Worm (Caenorhabditis elegans) whole organism, L1 larva: ENCODE measurements around the gene Y45G5AM.6.

ENCODE experiments used
- C16A3.4 ChIP-seq: fragments of 150-350 bp; optimal IDR thresholded peaks from 2 replicates; lab custom pipeline; 2014; ENCODE audit warnings: missing biosample characterization, missing genetic modification characterization
- C34B4.2 ChIP-seq: sonication (generic microtip); optimal IDR thresholded peaks from 2 replicates; lab custom pipeline; 2017; ENCODE audit warnings: mild to moderate bottlenecking, missing genetic modification characterization, missing compliant biosample characterization
- Y116A8C.19 ChIP-seq: sonication (generic microtip); optimal IDR thresholded peaks from 2 replicates; lab custom pipeline; 2016; ENCODE audit warnings: missing compliant biosample characterization, missing genetic modification characterization, borderline replicate concordance
- aha-1 ChIP-seq: fragments of 150-350 bp; optimal IDR thresholded peaks from 2 replicates; lab custom pipeline; 2014; ENCODE audit warnings: missing biosample characterization, missing genetic modification characterization
- aly-2 ChIP-seq: fragments of 150-350 bp; optimal IDR thresholded peaks from 2 replicates; lab custom pipeline; 2014; ENCODE audit warnings: missing biosample characterization, missing genetic modification characterization
- ceh-63 ChIP-seq: fragments of 200-800 bp; sonication (Bioruptor generic); optimal IDR thresholded peaks from 2 replicates; lab custom pipeline; 2018; ENCODE audit warnings: mild to moderate bottlenecking, missing genetic modification characterization, missing compliant biosample characterization
- ceh-82 ChIP-seq, 3 experiments: fragments of 150-350 bp in 1 of 3; sonication (generic microtip) in 2 of 3; optimal IDR thresholded peaks; 2 replicates each; lab custom pipeline; 2014 to 2017; ENCODE audit warnings: missing biosample characterization in 3 of 3, missing genetic modification characterization in 3 of 3
- ces-1 ChIP-seq: fragments of 150-350 bp; optimal IDR thresholded peaks from 2 replicates; lab custom pipeline; 2014; ENCODE audit warnings: missing biosample characterization, missing genetic modification reagents, missing genetic modification characterization
- efl-1 ChIP-seq, 4 experiments: fragments of 150-350 bp; optimal IDR thresholded peaks in 3 of 4; peaks in 1 of 4; 1 replicate in 1 of 4; 2 replicates in 3 of 4; lab custom pipeline; 2014; ENCODE audit warnings: missing biosample characterization in 2 of 4, missing genetic modification characterization in 2 of 4, missing genetic modification reagents in 2 of 4
- egl-13 ChIP-seq: sonication (generic microtip); optimal IDR thresholded peaks from 2 replicates; lab custom pipeline; 2016; ENCODE audit warnings: missing genotype, missing genetic modification reagents, missing genetic modification characterization, missing compliant biosample characterization
- egl-27 ChIP-seq, 2 experiments: fragments of 150-350 bp in 1 of 2; sonication (generic microtip); optimal IDR thresholded peaks; 3 replicates each; lab custom pipeline; 2017 to 2018; ENCODE audit warnings: missing biosample characterization in 2 of 2, missing genetic modification characterization in 2 of 2, missing genetic modification reagents in 2 of 2
- elt-2 ChIP-seq: sonication (generic microtip); optimal IDR thresholded peaks from 2 replicates; lab custom pipeline; 2016; ENCODE audit warnings: missing genetic modification characterization, mild to moderate bottlenecking, inconsistent platforms, missing compliant biosample characterization, missing genetic modification reagents
- elt-3 ChIP-seq, 6 experiments: fragments of 150-350 bp in 1 of 6; sonication (generic microtip); optimal IDR thresholded peaks; 2 replicates each; lab custom pipeline; 2017 to 2018; ENCODE audit warnings: missing biosample characterization in 6 of 6, missing genetic modification characterization in 6 of 6, inconsistent platforms in 1 of 6
- hpl-2 ChIP-seq: fragments of 150-350 bp; optimal IDR thresholded peaks from 2 replicates; lab custom pipeline; 2014; ENCODE audit warnings: missing biosample characterization, missing genetic modification reagents, missing genetic modification characterization
- irx-1 ChIP-seq: sonication (generic microtip); optimal IDR thresholded peaks from 2 replicates; lab custom pipeline; 2016; ENCODE audit warnings: missing genetic modification characterization, missing compliant biosample characterization
- lin-13 ChIP-seq: fragments of 150-350 bp; optimal IDR thresholded peaks from 2 replicates; lab custom pipeline; 2014; ENCODE audit warnings: missing biosample characterization, missing genetic modification reagents, missing genetic modification characterization
- lin-14 ChIP-seq: fragments of 200-800 bp; sonication (Bioruptor generic); optimal IDR thresholded peaks from 2 replicates; lab custom pipeline; 2018; ENCODE audit warnings: mild to moderate bottlenecking, missing genetic modification characterization, moderate library complexity, missing compliant biosample characterization
- lin-35 ChIP-seq, 2 experiments: fragments of 150-350 bp; optimal IDR thresholded peaks; 2 replicates each; lab custom pipeline; 2014; ENCODE audit warnings: missing biosample characterization in 2 of 2, missing genetic modification characterization in 2 of 2, missing genetic modification reagents in 2 of 2
- lin-39 ChIP-seq: fragments of 150-350 bp; optimal IDR thresholded peaks from 2 replicates; lab custom pipeline; 2014; ENCODE audit warnings: missing biosample characterization, missing genetic modification reagents, missing genetic modification characterization
- lsy-2 ChIP-seq, 2 experiments: fragments of 150-350 bp; optimal IDR thresholded peaks; 2 replicates each; lab custom pipeline; 2014; ENCODE audit warnings: missing biosample characterization in 2 of 2, missing genetic modification characterization in 2 of 2
- mdl-1 ChIP-seq, 2 experiments: fragments of 150-350 bp; optimal IDR thresholded peaks; 2 replicates each; lab custom pipeline; 2014 to 2017; ENCODE audit warnings: missing biosample characterization in 2 of 2, missing genetic modification characterization in 2 of 2, inconsistent platforms in 1 of 2
- mef-2 ChIP-seq: fragments of 150-350 bp; optimal IDR thresholded peaks from 2 replicates; lab custom pipeline; 2014; ENCODE audit warnings: missing biosample characterization, missing genetic modification characterization
- nhr-12 ChIP-seq: sonication (generic microtip); optimal IDR thresholded peaks from 2 replicates; lab custom pipeline; 2017; ENCODE audit warnings: missing biosample characterization, missing genetic modification characterization
- nhr-19 ChIP-seq: fragments of 200-800 bp; sonication (Bioruptor generic); conservative IDR thresholded peaks from 2 replicates; pipeline ENCODE4 v1.3.6; 2022; ENCODE audit warnings: missing genetic modification characterization, missing compliant biosample characterization
- nhr-20 ChIP-seq: sonication (generic microtip); optimal IDR thresholded peaks from 2 replicates; lab custom pipeline; 2016; ENCODE audit warnings: mild to moderate bottlenecking, missing genetic modification characterization, missing compliant biosample characterization
- nhr-237 ChIP-seq: fragments of 150-350 bp; optimal IDR thresholded peaks from 2 replicates; lab custom pipeline; 2014; ENCODE audit warnings: missing biosample characterization, missing genetic modification characterization
- nhr-28 ChIP-seq: fragments of 150-350 bp; optimal IDR thresholded peaks from 2 replicates; lab custom pipeline; 2014; ENCODE audit warnings: missing biosample characterization, missing genetic modification characterization
- nhr-71 ChIP-seq: sonication (generic microtip); optimal IDR thresholded peaks from 2 replicates; lab custom pipeline; 2016; ENCODE audit warnings: mild to moderate bottlenecking, missing genetic modification characterization, moderate library complexity, missing compliant biosample characterization
- nhr-85 ChIP-seq: sonication (generic microtip); peaks from one replicate; lab custom pipeline; 2016; ENCODE audit warnings: missing genetic modification characterization, inconsistent platforms, missing compliant biosample characterization
- pqm-1 ChIP-seq: sonication (generic microtip); optimal IDR thresholded peaks from 3 replicates; lab custom pipeline; 2017; ENCODE audit warnings: missing biosample characterization, missing genetic modification characterization
- rnt-1 ChIP-seq: sonication (generic microtip); optimal IDR thresholded peaks from 2 replicates; lab custom pipeline; 2016; ENCODE audit warnings: mild to moderate bottlenecking, missing genetic modification characterization, moderate library complexity, missing compliant biosample characterization
- skn-1 ChIP-seq: fragments of 150-350 bp; optimal IDR thresholded peaks from 2 replicates; lab custom pipeline; 2014; ENCODE audit warnings: missing biosample characterization, missing genetic modification characterization
- snpc-4 ChIP-seq: fragments of 150-350 bp; optimal IDR thresholded peaks from 2 replicates; lab custom pipeline; 2014; ENCODE audit warnings: missing biosample characterization, missing genetic modification characterization
- snu-23 ChIP-seq: sonication (generic microtip); optimal IDR thresholded peaks from 2 replicates; lab custom pipeline; 2016; ENCODE audit warnings: missing genetic modification characterization, missing compliant biosample characterization
- sox-4 ChIP-seq: sonication (generic microtip); optimal IDR thresholded peaks from 2 replicates; lab custom pipeline; 2016; ENCODE audit warnings: missing genetic modification characterization, missing compliant biosample characterization
- swsn-7 ChIP-seq: sonication (generic microtip); optimal IDR thresholded peaks from 2 replicates; lab custom pipeline; 2016; ENCODE audit warnings: missing genetic modification characterization, missing compliant biosample characterization
- tbx-2 ChIP-seq: sonication (generic microtip); optimal IDR thresholded peaks from 2 replicates; lab custom pipeline; 2016; ENCODE audit warnings: missing genetic modification characterization, missing compliant biosample characterization
- unc-30 ChIP-seq: sonication (generic microtip); optimal IDR thresholded peaks from 2 replicates; lab custom pipeline; 2017; ENCODE audit warnings: missing biosample characterization, missing genetic modification characterization
- unc-86 ChIP-seq: sonication (generic microtip); optimal IDR thresholded peaks from 2 replicates; lab custom pipeline; 2016; ENCODE audit warnings: missing genetic modification characterization, missing compliant biosample characterization
- unc-98 ChIP-seq: fragments of 200-800 bp; sonication (Bioruptor generic); IDR thresholded peaks from 2 replicates; pipeline ENCODE4 v1.3.6; 2022; ENCODE audit warnings: missing genetic modification characterization, missing compliant biosample characterization
- vab-15 ChIP-seq: sonication (generic microtip); optimal IDR thresholded peaks from 2 replicates; lab custom pipeline; 2017; ENCODE audit warnings: missing genotype, mild to moderate bottlenecking, missing genetic modification characterization, missing compliant biosample characterization
- xbp-1 ChIP-seq: sonication (generic microtip); optimal IDR thresholded peaks from 2 replicates; lab custom pipeline; 2016; ENCODE audit warnings: missing genetic modification characterization, missing compliant biosample characterization
- zag-1 ChIP-seq: fragments of 150-350 bp; optimal IDR thresholded peaks from 2 replicates; lab custom pipeline; 2014; ENCODE audit warnings: missing biosample characterization, missing genetic modification characterization
- zip-4 ChIP-seq: fragments of 200-800 bp; sonication (Bioruptor generic); optimal IDR thresholded peaks from 2 replicates; lab custom pipeline; 2018; ENCODE audit warnings: mild to moderate bottlenecking, missing genetic modification characterization, moderate library complexity, missing compliant biosample characterization
- ztf-11 ChIP-seq, 2 experiments: sonication (generic microtip); optimal IDR thresholded peaks; 2 replicates each; lab custom pipeline; 2016 to 2017; ENCODE audit warnings: missing genetic modification characterization in 2 of 2, missing biosample characterization in 1 of 2, missing compliant biosample characterization in 1 of 2

Gene Y45G5AM.6

ce11 chrV:4162922-4163321 is 10.8 kb upstream of the Y45G5AM.6 start, which contains the start of gene Y45G5AM.4:
Gene Y45G5AM.4 (plus strand): TSS chrV:4163222.
- TF ChIP-seq nhr-28 (tag; lab: Kevin White, UChicago) (no peak), egl-27 (tag; optimal IDR thresholded peaks at IDR 0.05; lab: Kevin White, UChicago) (no peak), nhr-237 (tag; lab: Kevin White, UChicago) (no peak), elt-2 (tag; lab: Kevin White, UChicago) (no peak), rnt-1 (tag; lab: Kevin White, UChicago) (no peak), lin-13 (GFP tag; lab: Kevin White, UChicago) (no peak), aha-1 (no peak), efl-1 (optimal IDR thresholded peaks at IDR 0.05; lab: Kevin White, UChicago) (no peak), efl-1 (GFP tag; optimal IDR thresholded peaks at IDR 0.05 in 1 of 2; lab: Kevin White, UChicago) (no peak), ceh-63 (GFP tag; lab: Kevin White, UChicago) (no peak), zag-1 (tag; lab: Kevin White, UChicago) (no peak), mef-2 (tag; lab: Kevin White, UChicago) (no peak)

- TF ChIP-seq unc-30 (tag; lab: Kevin White, UChicago) (no peak), lin-35 (GFP tag; optimal IDR thresholded peaks at IDR 0.05; lab: Kevin White, UChicago) (no peak), nhr-237 (tag; lab: Kevin White, UChicago) (no peak), nhr-71 (no peak), nhr-19 (GFP tag; lab: Robert Waterston, UW) (no peak)
Observed at ce11 chrV:4160086-4160485, 8.0 kb upstream of the Y45G5AM.6 start, which contains the start of gene Y45G5AM.5. Gene Y45G5AM.5 (plus strand): TSS chrV:4160386.

DNA sequence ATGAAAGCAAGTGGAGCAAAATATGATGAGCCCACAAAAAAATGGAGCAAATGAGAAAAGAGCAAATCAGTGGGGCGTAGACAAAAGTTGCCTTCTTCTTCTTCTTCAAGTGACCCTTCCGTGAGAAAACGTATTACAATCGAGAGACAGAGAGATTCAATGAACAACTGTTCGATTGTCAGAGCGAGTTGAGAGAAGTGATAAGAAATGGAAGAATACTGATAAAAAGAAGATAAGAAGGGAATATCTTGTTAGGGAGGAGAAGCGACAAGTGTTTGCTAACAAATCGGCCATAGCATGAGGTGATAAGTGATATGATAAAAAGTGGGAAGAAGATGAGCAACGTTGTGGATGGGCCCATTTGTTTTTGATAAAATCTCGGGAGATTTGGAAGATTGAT is 5.2 kb upstream of the Y45G5AM.6 start:
- TF ChIP-seq pqm-1 (tag; lab: Kevin White, UChicago): no peak
- no peak for TF ChIP-seq ceh-82 (tag; optimal IDR thresholded peaks at IDR 0.05; lab: Kevin White, UChicago)
- no peak for TF ChIP-seq lin-13 (GFP tag; lab: Kevin White, UChicago)
- TF ChIP-seq lin-39 (tag; lab: Kevin White, UChicago): no peak
- no peak for TF ChIP-seq irx-1
- TF ChIP-seq lin-14 (GFP tag; lab: Kevin White, UChicago): peak; percentile 88
- no peak for TF ChIP-seq zag-1 (tag; lab: Kevin White, UChicago)
- no peak for TF ChIP-seq xbp-1 (tag; lab: Kevin White, UChicago)
- TF ChIP-seq nhr-71: peak; percentile 64
- no peak for TF ChIP-seq egl-13 (tag; lab: Kevin White, UChicago)
- TF ChIP-seq sox-4 (tag; lab: Kevin White, UChicago): no peak
- no peak for TF ChIP-seq ces-1
- TF ChIP-seq rnt-1 (tag; lab: Kevin White, UChicago): peak; percentile 51
- peak; percentile 26 for TF ChIP-seq snu-23 (GFP tag; lab: Kevin White, UChicago)
- peak; percentile 34 for TF ChIP-seq nhr-20
- no peak for TF ChIP-seq nhr-12
- no peak for TF ChIP-seq elt-3 (tag; optimal IDR thresholded peaks at IDR 0.05; lab: Kevin White, UChicago)
- no peak for TF ChIP-seq snpc-4 (tag; lab: Kevin White, UChicago)
- TF ChIP-seq hpl-2 (GFP tag; lab: Kevin White, UChicago): no peak
- no peak for TF ChIP-seq aly-2 (tag; lab: Kevin White, UChicago)
- TF ChIP-seq lsy-2 (tag; optimal IDR thresholded peaks at IDR 0.05; lab: Kevin White, UChicago): peak in 1 of 2 experiments; percentile 52
- no peak for TF ChIP-seq Y116A8C.19 (tag; lab: Kevin White, UChicago)
- no peak for TF ChIP-seq unc-30 (tag; lab: Kevin White, UChicago)
- TF ChIP-seq egl-27 (tag; optimal IDR thresholded peaks at IDR 0.05; lab: Kevin White, UChicago): no peak
- TF ChIP-seq swsn-7 (tag; lab: Kevin White, UChicago): peak; percentile 4

- no peak for TF ChIP-seq nhr-19 (GFP tag; lab: Robert Waterston, UW)
- TF ChIP-seq ceh-82 (tag; optimal IDR thresholded peaks at IDR 0.05; lab: Kevin White, UChicago): no peak
- TF ChIP-seq nhr-85 (tag; lab: Kevin White, UChicago): no peak
- no peak for TF ChIP-seq tbx-2 (tag; lab: Kevin White, UChicago)
- TF ChIP-seq ztf-11 (tag; optimal IDR thresholded peaks at IDR 0.05; lab: Kevin White, UChicago): no peak
- TF ChIP-seq C16A3.4: no peak
- no peak for TF ChIP-seq lsy-2 (tag; optimal IDR thresholded peaks at IDR 0.05; lab: Kevin White, UChicago)
- TF ChIP-seq vab-15 (tag; lab: Kevin White, UChicago): no peak
- no peak for TF ChIP-seq lin-13 (GFP tag; lab: Kevin White, UChicago)
- TF ChIP-seq pqm-1 (tag; lab: Kevin White, UChicago): no peak
- TF ChIP-seq unc-86 (tag; lab: Kevin White, UChicago): no peak
- no peak for TF ChIP-seq unc-98 (GFP tag; lab: Robert Waterston, UW)
- no peak for TF ChIP-seq skn-1 (tag; lab: Kevin White, UChicago)
- TF ChIP-seq xbp-1 (tag; lab: Kevin White, UChicago): no peak
- TF ChIP-seq mdl-1 (tag; optimal IDR thresholded peaks at IDR 0.05; lab: Kevin White, UChicago): no peak
- no peak for TF ChIP-seq snu-23 (GFP tag; lab: Kevin White, UChicago)
- TF ChIP-seq aly-2 (tag; lab: Kevin White, UChicago): no peak
- TF ChIP-seq C34B4.2 (tag; lab: Kevin White, UChicago): no peak
- TF ChIP-seq nhr-237 (tag; lab: Kevin White, UChicago): no peak
- TF ChIP-seq zip-4 (GFP tag; lab: Kevin White, UChicago): no peak
Observed at ce11 chrV:4151400-4151799, 700 bp downstream of the Y45G5AM.6 start.
